Worm (Caenorhabditis elegans) whole organism, late embryonic: Measurements from ENCODE around the gene C33F10.1.

Experiments used
- F13H6.1 ChIP-seq: sonication (generic microtip); optimal IDR thresholded peaks from 2 replicates; lab custom pipeline; 2016; ENCODE audit warnings: missing genetic modification characterization, missing compliant biosample characterization
- Y22D7AL.16 ChIP-seq: sonication (generic microtip); optimal IDR thresholded peaks from 2 replicates; lab custom pipeline; 2016; ENCODE audit warnings: missing genetic modification characterization, missing compliant biosample characterization
- ama-1 ChIP-seq: fragments of 150-350 bp; optimal IDR thresholded peaks from 2 replicates; lab custom pipeline; 2014
- ceh-30 ChIP-seq: fragments of 150-350 bp; optimal IDR thresholded peaks from 2 replicates; lab custom pipeline; 2014; ENCODE audit warnings: missing biosample characterization, missing genetic modification characterization
- ets-4 ChIP-seq: sonication (generic microtip); optimal IDR thresholded peaks from 2 replicates; lab custom pipeline; 2016; ENCODE audit warnings: missing genetic modification characterization, missing compliant biosample characterization
- hlh-15 ChIP-seq: sonication (generic microtip); optimal IDR thresholded peaks from 2 replicates; lab custom pipeline; 2016; ENCODE audit warnings: missing genetic modification characterization, missing compliant biosample characterization
- hlh-30 ChIP-seq: sonication (generic microtip); optimal IDR thresholded peaks from 2 replicates; lab custom pipeline; 2017; ENCODE audit warnings: antibody characterized with exemption, missing genetic modification characterization, missing compliant biosample characterization; ENCODE audit not compliant: insufficient read depth
- madf-2 ChIP-seq: sonication (generic microtip); optimal IDR thresholded peaks from 2 replicates; lab custom pipeline; 2017; ENCODE audit warnings: missing genetic modification characterization, missing compliant biosample characterization
- pqm-1 ChIP-seq: sonication (generic microtip); optimal IDR thresholded peaks from 2 replicates; lab custom pipeline; 2016; ENCODE audit warnings: missing genetic modification characterization, missing compliant biosample characterization
- sox-2 ChIP-seq: fragments of 200-800 bp; sonication (Bioruptor generic); IDR thresholded peaks from 2 replicates; pipeline ENCODE4 v1.3.6; 2022; ENCODE audit warnings: missing genetic modification reagents, missing genetic modification characterization, missing compliant biosample characterization

DNA sequence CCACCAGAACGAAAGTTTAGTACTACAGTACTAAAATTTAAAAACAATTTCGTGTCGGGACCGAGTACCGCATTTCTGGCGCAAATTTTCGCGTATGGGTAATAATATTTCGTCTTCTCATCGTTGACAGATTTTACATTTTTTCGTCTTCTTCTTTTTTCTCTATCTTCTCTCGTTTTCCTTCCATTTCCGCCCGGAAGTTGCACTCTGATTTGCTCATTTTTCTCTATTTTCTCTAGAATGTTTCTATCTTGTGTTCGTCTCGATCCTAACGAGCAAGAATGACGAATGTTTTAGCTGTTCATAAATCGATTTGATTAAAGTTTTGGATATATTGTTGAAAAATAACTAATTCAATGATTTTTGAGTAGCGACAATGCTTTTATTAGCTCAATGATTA lies 20.7 kb downstream of the C33F10.1 start:
- no peak for TF ChIP-seq pqm-1
- no peak for TF ChIP-seq madf-2 (tag; lab: Kevin White, UChicago)
- no peak for TF ChIP-seq ceh-30 (tag; lab: Kevin White, UChicago)
- TF ChIP-seq F13H6.1 (tag; lab: Kevin White, UChicago) = no peak
- no peak for TF ChIP-seq ama-1 (lab: Kevin White, UChicago)
- no peak for TF ChIP-seq hlh-15
- no peak for TF ChIP-seq ets-4 (tag; lab: Kevin White, UChicago)
- no peak for TF ChIP-seq Y22D7AL.16 (tag; lab: Kevin White, UChicago)
- TF ChIP-seq hlh-30 = no peak
- no peak for TF ChIP-seq sox-2 (GFP tag; lab: Robert Waterston, UW)
